Fruit fly (Drosophila melanogaster): Measurements from ENCODE around the gene CG7567.
A peak's percentile ranks its signal among the peaks of the same experiment; 100 is the strongest.

The CG7567 gene

dm6 chr3R:29592139-29592814 lies 4.4 kb upstream of the CG7567 start (continued):
- 0 out of 3 replicates have a peak, but pooled peaks have one; percentile 16 for TF ChIP-seq gce (GFP tag; IDR thresholded peaks at IDR 0.05)
- TF ChIP-seq ftz-f1 (GFP tag; optimal IDR thresholded peaks at IDR 0.05): peak; percentile 42
- TF ChIP-seq Lpt (GFP tag; optimal IDR thresholded peaks at IDR 0.05): no peak
- no peak for TF ChIP-seq CG6175 (GFP tag; IDR thresholded peaks at IDR 0.05)
- TF ChIP-seq Lim3 (GFP tag; IDR thresholded peaks at IDR 0.05): no peak
- TF ChIP-seq corto (GFP tag; optimal IDR thresholded peaks at IDR 0.05): no peak
- no peak for TF ChIP-seq CG17912 (GFP tag; optimal IDR thresholded peaks at IDR 0.05)
- TF ChIP-seq CG3838 (GFP tag; optimal IDR thresholded peaks at IDR 0.05): no peak
- no peak for TF ChIP-seq stc (GFP tag; IDR thresholded peaks at IDR 0.05)
- TF ChIP-seq H2.0 (GFP tag; IDR thresholded peaks at IDR 0.05): no peak
- no peak for TF ChIP-seq chn (GFP tag; optimal IDR thresholded peaks at IDR 0.05)
- TF ChIP-seq trem (tag; optimal IDR thresholded peaks at IDR 0.05): peak; percentile 98
- no peak for TF ChIP-seq cwo (GFP tag; optimal IDR thresholded peaks at IDR 0.05)
- TF ChIP-seq scrt (GFP tag; optimal IDR thresholded peaks at IDR 0.05): peak; percentile 37
- peak; percentile 6 for TF ChIP-seq CG1603 (tag; optimal IDR thresholded peaks at IDR 0.05)
- peak; percentile 88 for TF ChIP-seq crol (GFP tag; IDR thresholded peaks at IDR 0.05)
- no peak for TF ChIP-seq CG2202 (tag; optimal IDR thresholded peaks at IDR 0.05)
- TF ChIP-seq fd102C (GFP tag; optimal IDR thresholded peaks at IDR 0.05): no peak
- no peak for TF ChIP-seq CG7928 (GFP tag; optimal IDR thresholded peaks at IDR 0.05)
- no peak for TF ChIP-seq CG17361 (GFP tag; IDR thresholded peaks at IDR 0.05)
- TF ChIP-seq sqz (GFP tag; optimal IDR thresholded peaks at IDR 0.05): peak; percentile 75
- no peak for TF ChIP-seq Sox102F (GFP tag; optimal IDR thresholded peaks at IDR 0.05)
- TF ChIP-seq ap (GFP tag; IDR thresholded peaks at IDR 0.05): no peak
- TF ChIP-seq CG7786 (GFP tag; optimal IDR thresholded peaks at IDR 0.05): no peak
- TF ChIP-seq gcm2 (GFP tag; optimal IDR thresholded peaks at IDR 0.05): no peak
- no peak for TF ChIP-seq CG34224 (GFP tag; IDR thresholded peaks at IDR 0.05; ENCODE audit: partially characterized antibody)
- no peak for TF ChIP-seq ken (GFP tag; IDR thresholded peaks at IDR 0.05)
- TF ChIP-seq CG8359 (GFP tag; optimal IDR thresholded peaks at IDR 0.05; ENCODE audit: borderline replicate concordance): no peak
- no peak for TF ChIP-seq Dp (GFP tag; optimal IDR thresholded peaks at IDR 0.05)
- no peak for TF ChIP-seq Oaz (GFP tag; IDR thresholded peaks at IDR 0.05)
- TF ChIP-seq sr (GFP tag; IDR thresholded peaks at IDR 0.05): 0 out of 3 replicates have a peak, but pooled peaks have one; percentile 35
- TF ChIP-seq Sry-δ (GFP tag; optimal IDR thresholded peaks at IDR 0.05): no peak
- TF ChIP-seq pros (GFP tag; optimal IDR thresholded peaks at IDR 0.05): no peak
- peak; percentile 28 for TF ChIP-seq Max (GFP tag; optimal IDR thresholded peaks at IDR 0.05)
- 0 out of 2 replicates have a peak, but pooled peaks have one; percentile 48 for TF ChIP-seq chm (GFP tag; IDR thresholded peaks at IDR 0.05)
- no peak for TF ChIP-seq Ssrp (tag; optimal IDR thresholded peaks at IDR 0.05)
- peak; percentile 69 for TF ChIP-seq sens (GFP tag)
- peak; percentile 26; the same call in 1 of the 2 replicates for TF ChIP-seq slbo (GFP tag; IDR thresholded peaks at IDR 0.05)
- TF ChIP-seq dmrt99B (tag; optimal IDR thresholded peaks at IDR 0.05): no peak
- TF ChIP-seq zfh1 (GFP tag; IDR thresholded peaks at IDR 0.05): 0 out of 3 replicates have a peak, but pooled peaks have one; percentile 12
- TF ChIP-seq CG2129 (GFP tag; IDR thresholded peaks at IDR 0.05; ENCODE audit: partially characterized antibody): no peak
- TF ChIP-seq Deaf1 (tag; optimal IDR thresholded peaks at IDR 0.05): no peak
- TF ChIP-seq CG14860 (GFP tag; IDR thresholded peaks at IDR 0.05; ENCODE audit: partially characterized antibody): no peak
- peak; percentile 7 for TF ChIP-seq D19B (GFP tag; optimal IDR thresholded peaks at IDR 0.05)
- no peak for TF ChIP-seq wor (GFP tag; IDR thresholded peaks at IDR 0.05)
- no peak for TF ChIP-seq lola (GFP tag; optimal IDR thresholded peaks at IDR 0.05)
- TF ChIP-seq CG12769 (tag; optimal IDR thresholded peaks at IDR 0.05): peak; percentile 9
- TF ChIP-seq rib (GFP tag; IDR thresholded peaks at IDR 0.05): peak; percentile 36; the same call in 1 of the 2 replicates
- TF ChIP-seq CG9437 (GFP tag; optimal IDR thresholded peaks at IDR 0.05): no peak
- no peak for TF ChIP-seq CG7372 (GFP tag; IDR thresholded peaks at IDR 0.05)
